Fruit fly (Drosophila melanogaster): ENCODE data around the gene CG2983.

Gene CG2983

DNA sequence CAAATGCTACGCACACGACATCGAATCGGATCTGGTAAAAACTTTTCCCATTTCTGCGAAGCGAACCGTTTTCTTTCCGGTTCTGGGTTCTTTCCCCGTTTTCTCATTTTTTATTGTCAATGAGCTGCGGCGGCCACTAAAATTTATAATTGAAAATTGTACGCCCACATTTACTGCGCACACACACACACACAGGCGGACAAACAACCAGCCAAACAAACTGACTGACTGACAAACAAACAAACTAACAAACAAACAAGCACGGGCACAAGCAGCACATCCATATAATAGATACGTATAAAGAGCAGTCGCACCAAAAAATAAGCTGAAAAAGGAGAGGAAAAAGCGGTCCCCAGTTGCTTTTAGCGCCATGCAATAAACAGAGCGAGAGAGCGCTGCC is 43.8 kb downstream of the CG2983 start:
- TF ChIP-seq mirr (GFP tag; optimal IDR thresholded peaks at IDR 0.05) (no peak), CG4360 (GFP tag; IDR thresholded peaks at IDR 0.05) (0 out of 2 replicates have a peak, but pooled peaks have one; percentile 12), bbx (GFP tag; IDR thresholded peaks at IDR 0.05; ENCODE audit: partially characterized antibody) (no peak), Bgb (GFP tag; IDR thresholded peaks at IDR 0.05; ENCODE audit: partially characterized antibody) (0 out of 2 replicates have a peak, but pooled peaks have one; percentile 9), abd-A (tag; optimal IDR thresholded peaks at IDR 0.05) (peak; percentile 41), HmgD (GFP tag; optimal IDR thresholded peaks at IDR 0.05) (no peak), CG7357 (GFP tag; IDR thresholded peaks at IDR 0.05) (no peak), Xrp1 (GFP tag; IDR thresholded peaks at IDR 0.05) (0 out of 2 replicates have a peak, but pooled peaks have one; percentile 18), CG13287 (GFP tag; IDR thresholded peaks at IDR 0.05; ENCODE audit: partially characterized antibody) (no peak), sens (GFP tag) (peak; percentile 81), ci (GFP tag; IDR thresholded peaks at IDR 0.05) (0 out of 3 replicates have a peak, but pooled peaks have one; percentile 39), CG30431 (GFP tag; optimal IDR thresholded peaks at IDR 0.05) (no peak), CG13894 (tag; optimal IDR thresholded peaks at IDR 0.05) (peak; percentile 51), Tbp (GFP tag; optimal IDR thresholded peaks at IDR 0.05) (no peak), cg (GFP tag; optimal IDR thresholded peaks at IDR 0.05) (peak; percentile 45), CG5180 (GFP tag; optimal IDR thresholded peaks at IDR 0.05) (peak; percentile 60), CG6689 (GFP tag; IDR thresholded peaks at IDR 0.05) (no peak), Trl (optimal IDR thresholded peaks at IDR 0.05) (peak; percentile 2 to 15), Trl (GFP tag; optimal IDR thresholded peaks at IDR 0.05) (no peak), shn (GFP tag; optimal IDR thresholded peaks at IDR 0.05) (no peak), Med (GFP tag) (peak; percentile 19), Spps (tag; optimal IDR thresholded peaks at IDR 0.05) (no peak), kni (GFP tag; optimal IDR thresholded peaks at IDR 0.05) (peak; percentile 28), dan (GFP tag; IDR thresholded peaks at IDR 0.05) (no peak), CG1233 (GFP tag; optimal IDR thresholded peaks at IDR 0.05) (no peak), CG3407 (GFP tag; optimal IDR thresholded peaks at IDR 0.05) (no peak), sisA (GFP tag; IDR thresholded peaks at IDR 0.05) (no peak), Atf6 (GFP tag; IDR thresholded peaks at IDR 0.05) (no peak), chm (GFP tag; IDR thresholded peaks at IDR 0.05) (0 out of 2 replicates have a peak, but pooled peaks have one; percentile 23), lilli (GFP tag; optimal IDR thresholded peaks at IDR 0.05) (no peak)

DNA sequence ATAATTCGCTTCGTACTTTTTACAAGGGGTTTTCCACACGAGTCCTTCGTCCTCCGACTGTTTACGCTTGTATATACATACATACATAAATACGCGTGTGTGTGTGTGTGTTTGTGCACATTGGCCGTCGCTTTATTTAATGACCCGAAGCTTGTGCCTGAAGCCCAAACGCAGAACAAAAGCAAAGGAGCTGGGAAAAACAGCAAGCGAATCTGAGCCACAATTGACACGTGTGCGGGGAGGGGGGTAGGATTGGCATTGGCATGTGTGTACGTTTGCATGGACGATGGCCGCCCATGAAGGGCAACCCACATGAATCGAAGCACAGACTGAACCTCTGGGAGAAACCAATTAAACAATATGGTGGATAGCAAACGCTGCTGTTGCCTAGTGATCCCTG is 46.9 kb downstream of the CG2983 start:
- TF ChIP-seq CG10959 (GFP tag; IDR thresholded peaks at IDR 0.05), result no peak
- no peak for TF ChIP-seq sima (GFP tag; optimal IDR thresholded peaks at IDR 0.05)
- no peak for TF ChIP-seq pum (GFP tag; optimal IDR thresholded peaks at IDR 0.05)
- TF ChIP-seq abd-A (tag; optimal IDR thresholded peaks at IDR 0.05), result peak; percentile 56
- TF ChIP-seq ci (GFP tag; IDR thresholded peaks at IDR 0.05), result no peak
- TF ChIP-seq CG11085 (GFP tag; IDR thresholded peaks at IDR 0.05), result no peak
- TF ChIP-seq pan (optimal IDR thresholded peaks at IDR 0.05), result no peak
- no peak for TF ChIP-seq pan (GFP tag; optimal IDR thresholded peaks at IDR 0.05 in 1 of 2, IDR thresholded peaks at IDR 0.05 in 1 of 2)
- no peak for TF ChIP-seq CG3995 (GFP tag; optimal IDR thresholded peaks at IDR 0.05)
- TF ChIP-seq caup (GFP tag; optimal IDR thresholded peaks at IDR 0.05; ENCODE audit: severe bottlenecking), result no peak
- TF ChIP-seq Hey (tag; optimal IDR thresholded peaks at IDR 0.05), result peak; percentile 14
- no peak for TF ChIP-seq CG9797 (GFP tag; optimal IDR thresholded peaks at IDR 0.05)
- TF ChIP-seq sens (GFP tag), result peak; percentile 56
- TF ChIP-seq CG8478 (optimal IDR thresholded peaks at IDR 0.05), result no peak
- no peak for TF ChIP-seq CG11723 (GFP tag; optimal IDR thresholded peaks at IDR 0.05)
- peak; percentile 18 for TF ChIP-seq pros (GFP tag; optimal IDR thresholded peaks at IDR 0.05)
- no peak for TF ChIP-seq ewg (GFP tag; optimal IDR thresholded peaks at IDR 0.05)
- TF ChIP-seq Opbp (GFP tag; IDR thresholded peaks at IDR 0.05; ENCODE audit: partially characterized antibody), result no peak
- no peak for TF ChIP-seq sr (GFP tag; IDR thresholded peaks at IDR 0.05)
- TF ChIP-seq pb (GFP tag; optimal IDR thresholded peaks at IDR 0.05), result no peak
- TF ChIP-seq sisA (GFP tag; IDR thresholded peaks at IDR 0.05), result no peak
- TF ChIP-seq Deaf1 (tag; optimal IDR thresholded peaks at IDR 0.05), result peak; percentile 13
- no peak for TF ChIP-seq CG4617 (GFP tag; optimal IDR thresholded peaks at IDR 0.05; ENCODE audit: borderline replicate concordance)
- no peak for TF ChIP-seq MBD-R2 (GFP tag; IDR thresholded peaks at IDR 0.05)

All from whole organism, embryonic.